Fruit fly (Drosophila melanogaster) whole organism, embryonic: ENCODE data around the gene PpD6.

ENCODE experiments used
- Blimp-1 ChIP-seq: fragments of 200-800 bp; sonication (Bioruptor generic); optimal IDR thresholded peaks from 3 replicates; lab custom pipeline; 2018; ENCODE audit warnings: missing biosample characterization, missing genetic modification characterization, mild to moderate bottlenecking, moderate library complexity, missing genetic modification reagents
- CG11247 ChIP-seq: fragments of 200-800 bp; sonication (Bioruptor generic); IDR thresholded peaks from 2 replicates; pipeline ENCODE4 v1.3.6; 2022; ENCODE audit warnings: missing biosample characterization, missing genetic modification characterization
- CG13296 ChIP-seq: fragments of 200-800 bp; sonication (Bioruptor generic); optimal IDR thresholded peaks from 3 replicates; lab custom pipeline; 2018; ENCODE audit warnings: missing biosample characterization, mild to moderate bottlenecking, missing genetic modification characterization
- CG14014 ChIP-seq: fragments of 200-800 bp; sonication (Bioruptor generic); IDR thresholded peaks from 2 replicates; pipeline ENCODE4 v1.3.6; 2022; ENCODE audit warnings: missing biosample characterization, missing genetic modification characterization
- CG17612 ChIP-seq: fragments of 200-800 bp; sonication (Bioruptor generic); IDR thresholded peaks from 2 replicates; pipeline ENCODE4 v1.3.6; 2022; ENCODE audit warnings: missing biosample characterization, missing genetic modification characterization
- CG18476 ChIP-seq: fragments of 200-800 bp; sonication (Bioruptor generic); optimal IDR thresholded peaks from 2 replicates; lab custom pipeline; 2016; ENCODE audit warnings: missing biosample characterization, mild to moderate bottlenecking, missing genetic modification characterization
- CG18619 ChIP-seq: fragments of 200-800 bp; sonication (Bioruptor generic); optimal IDR thresholded peaks from 3 replicates; lab custom pipeline; 2017; ENCODE audit warnings: missing biosample characterization, mild to moderate bottlenecking, missing genetic modification characterization
- CG18764 ChIP-seq: fragments of 200-800 bp; sonication (Bioruptor generic); optimal IDR thresholded peaks from 3 replicates; lab custom pipeline; 2016; ENCODE audit warnings: missing biosample characterization, missing genetic modification characterization
- CG31365 ChIP-seq: fragments of 200-800 bp; sonication (Bioruptor generic); optimal IDR thresholded peaks from 2 replicates; lab custom pipeline; 2018; ENCODE audit warnings: missing biosample characterization, mild to moderate bottlenecking, missing genetic modification characterization
- CG3407 ChIP-seq: fragments of 200-800 bp; sonication (Bioruptor generic); optimal IDR thresholded peaks from 2 replicates; lab custom pipeline; 2018; ENCODE audit warnings: missing biosample characterization, mild to moderate bottlenecking, missing genetic modification characterization
- CG34224 ChIP-seq: fragments of 200-800 bp; sonication (Bioruptor generic); IDR thresholded peaks from 3 replicates; pipeline ENCODE4 v1.3.6; 2022; ENCODE audit warnings: missing biosample characterization, missing genetic modification characterization; ENCODE audit not compliant: partially characterized antibody
- CG5180 ChIP-seq: fragments of 200-800 bp; sonication (Bioruptor generic); optimal IDR thresholded peaks from 3 replicates; lab custom pipeline; 2017; ENCODE audit warnings: missing biosample characterization, missing genetic modification characterization, mild to moderate bottlenecking, moderate library complexity, missing genetic modification reagents
- CG7928 ChIP-seq: fragments of 200-800 bp; sonication (Bioruptor generic); optimal IDR thresholded peaks from 2 replicates; lab custom pipeline; 2017; ENCODE audit warnings: missing biosample characterization, mild to moderate bottlenecking, missing genetic modification characterization
- CG7987 ChIP-seq: fragments of 200-800 bp; sonication (Bioruptor generic); optimal IDR thresholded peaks from 2 replicates; lab custom pipeline; 2018; ENCODE audit warnings: missing biosample characterization, mild to moderate bottlenecking, missing genetic modification characterization, moderate library complexity
- CG8290 ChIP-seq, 3 experiments: fragments of 200-800 bp; sonication (Bioruptor generic); optimal IDR thresholded peaks; 2 replicates each; lab custom pipeline; 2016 to 2019; ENCODE audit warnings: missing biosample characterization in 3 of 3, missing genetic modification characterization in 3 of 3, mild to moderate bottlenecking in 2 of 3, moderate library complexity in 1 of 3
- Kr ChIP-seq: fragments of 200-800 bp; sonication (Bioruptor generic); optimal IDR thresholded peaks from 2 replicates; lab custom pipeline; 2017; ENCODE audit warnings: missing biosample characterization, mild to moderate bottlenecking, missing genetic modification characterization
- Lim3 ChIP-seq: fragments of 200-800 bp; sonication (Bioruptor generic); IDR thresholded peaks from 2 replicates; pipeline ENCODE4 v1.3.6; 2022; ENCODE audit warnings: missing biosample characterization, missing genetic modification characterization
- NC2α ChIP-seq: fragments of 200-800 bp; sonication (Bioruptor generic); optimal IDR thresholded peaks from 2 replicates; lab custom pipeline; 2016; ENCODE audit warnings: missing biosample characterization, missing genetic modification characterization
- Poxn ChIP-seq: fragments of 200-800 bp; sonication (Bioruptor generic); IDR thresholded peaks from 2 replicates; pipeline ENCODE4 v1.3.6; 2022; ENCODE audit warnings: missing biosample characterization, missing genetic modification characterization
- Ptx1 ChIP-seq: fragments of 200-800 bp; sonication (Bioruptor generic); IDR thresholded peaks from 2 replicates; pipeline ENCODE4 v1.3.6; 2022; ENCODE audit warnings: missing biosample characterization, missing genetic modification characterization
- Trl ChIP-seq, 3 experiments: fragments of >200 bp in 2 of 3; fragments of 200-800 bp in 1 of 3; sonication (Bioruptor generic) in 1 of 3; optimal IDR thresholded peaks; 2 replicates in 1 of 3; 3 replicates in 2 of 3; lab custom pipeline; 2016 to 2017; ENCODE audit warnings: missing biosample characterization in 1 of 3, missing genetic modification characterization in 1 of 3
- Vsx1 ChIP-seq: fragments of 200-800 bp; sonication (Bioruptor generic); optimal IDR thresholded peaks from 2 replicates; lab custom pipeline; 2017; ENCODE audit warnings: missing biosample characterization, mild to moderate bottlenecking, missing genetic modification characterization, missing genetic modification reagents
- Xrp1 ChIP-seq: fragments of 200-800 bp; sonication (Bioruptor generic); IDR thresholded peaks from 2 replicates; pipeline ENCODE4 v1.3.6; 2022; ENCODE audit warnings: missing biosample characterization, missing genetic modification characterization
- ac ChIP-seq: fragments of 200-800 bp; sonication (Bioruptor generic); optimal IDR thresholded peaks from 3 replicates; lab custom pipeline; 2017; ENCODE audit warnings: missing biosample characterization, mild to moderate bottlenecking, missing genetic modification characterization
- al ChIP-seq: fragments of 200-800 bp; sonication (Bioruptor generic); IDR thresholded peaks from 2 replicates; pipeline ENCODE4 v1.3.6; 2022; ENCODE audit warnings: missing biosample characterization, missing genetic modification characterization
- bowl ChIP-seq: fragments of 200-800 bp; sonication (Bioruptor generic); IDR thresholded peaks from 2 replicates; pipeline ENCODE4 v1.3.6; 2022; ENCODE audit warnings: missing biosample characterization, missing genetic modification characterization
- bsh ChIP-seq, 2 experiments: fragments of 200-800 bp; sonication (Bioruptor generic); optimal IDR thresholded peaks; 2 replicates each; lab custom pipeline; 2017 to 2018; ENCODE audit warnings: mild to moderate bottlenecking in 2 of 2, missing biosample characterization in 2 of 2, missing genetic modification characterization in 2 of 2, moderate library complexity in 1 of 2
- chm ChIP-seq: fragments of 200-800 bp; sonication (Bioruptor generic); IDR thresholded peaks from 2 replicates; pipeline ENCODE4 v1.3.6; 2022; ENCODE audit warnings: missing biosample characterization, missing genetic modification characterization
- crol ChIP-seq: fragments of 200-800 bp; sonication (Bioruptor generic); IDR thresholded peaks from 2 replicates; pipeline ENCODE4 v1.3.6; 2022; ENCODE audit warnings: missing biosample characterization, missing genetic modification characterization
- crp ChIP-seq, 2 experiments: fragments of 200-800 bp; sonication (Bioruptor generic); optimal IDR thresholded peaks; 2 replicates in 1 of 2; 3 replicates in 1 of 2; lab custom pipeline; 2017; ENCODE audit warnings: missing biosample characterization in 2 of 2, missing genetic modification characterization in 2 of 2, mild to moderate bottlenecking in 1 of 2, moderate library complexity in 1 of 2
- disco-r ChIP-seq: fragments of 200-800 bp; sonication (Bioruptor generic); optimal IDR thresholded peaks from 2 replicates; lab custom pipeline; 2016; ENCODE audit warnings: missing biosample characterization, missing genetic modification characterization
- en ChIP-seq: fragments of 200-800 bp; sonication (Bioruptor generic); optimal IDR thresholded peaks from 2 replicates; lab custom pipeline; 2016; ENCODE audit warnings: missing biosample characterization, missing genetic modification characterization
- eyg ChIP-seq: fragments of 200-800 bp; sonication (Bioruptor generic); optimal IDR thresholded peaks from 3 replicates; lab custom pipeline; 2016; ENCODE audit warnings: missing biosample characterization, missing genetic modification characterization
- gem ChIP-seq: fragments of 200-800 bp; sonication (Bioruptor generic); optimal IDR thresholded peaks from 2 replicates; lab custom pipeline; 2019; ENCODE audit warnings: missing biosample characterization, mild to moderate bottlenecking, missing genetic modification characterization, moderate library complexity
- insv ChIP-seq, 2 experiments: fragments of 200-800 bp; sonication (Bioruptor generic); optimal IDR thresholded peaks; 3 replicates each; lab custom pipeline; 2016 to 2018; ENCODE audit warnings: missing biosample characterization in 2 of 2, missing genetic modification characterization in 2 of 2
- kah ChIP-seq: fragments of 200-800 bp; sonication (Bioruptor generic); optimal IDR thresholded peaks from 2 replicates; lab custom pipeline; 2018; ENCODE audit warnings: missing biosample characterization, mild to moderate bottlenecking, missing genetic modification characterization
- repo ChIP-seq: fragments of 200-800 bp; sonication (Bioruptor generic); optimal IDR thresholded peaks from 2 replicates; lab custom pipeline; 2016; ENCODE audit warnings: missing biosample characterization, missing genetic modification characterization
- run ChIP-seq: fragments of 200-800 bp; sonication (Bioruptor generic); optimal IDR thresholded peaks from 3 replicates; lab custom pipeline; 2018; ENCODE audit warnings: missing biosample characterization, mild to moderate bottlenecking, missing genetic modification characterization
- schlank ChIP-seq: fragments of 200-800 bp; sonication (Bioruptor generic); optimal IDR thresholded peaks from 2 replicates; lab custom pipeline; 2018; ENCODE audit warnings: missing biosample characterization, mild to moderate bottlenecking, missing genetic modification characterization
- slbo ChIP-seq: fragments of 200-800 bp; sonication (Bioruptor generic); IDR thresholded peaks from 2 replicates; pipeline ENCODE4 v1.3.6; 2022; ENCODE audit warnings: missing biosample characterization, missing genetic modification characterization
- ssp ChIP-seq: fragments of 200-800 bp; sonication (Bioruptor generic); IDR thresholded peaks from 2 replicates; pipeline ENCODE4 v1.3.6; 2022; ENCODE audit warnings: missing biosample characterization, missing genetic modification characterization
- stwl ChIP-seq: fragments of 200-800 bp; sonication (Bioruptor generic); optimal IDR thresholded peaks from 3 replicates; lab custom pipeline; 2018; ENCODE audit warnings: missing biosample characterization, mild to moderate bottlenecking, missing genetic modification characterization, moderate library complexity
- tx ChIP-seq: fragments of 200-800 bp; sonication (Bioruptor generic); optimal IDR thresholded peaks from 2 replicates; lab custom pipeline; 2016; ENCODE audit warnings: missing biosample characterization, missing genetic modification characterization
- zfh1 ChIP-seq: fragments of 200-800 bp; sonication (Bioruptor generic); IDR thresholded peaks from 3 replicates; pipeline ENCODE4 v1.3.6; 2022; ENCODE audit warnings: missing biosample characterization, missing genetic modification characterization

Gene PpD6

DNA sequence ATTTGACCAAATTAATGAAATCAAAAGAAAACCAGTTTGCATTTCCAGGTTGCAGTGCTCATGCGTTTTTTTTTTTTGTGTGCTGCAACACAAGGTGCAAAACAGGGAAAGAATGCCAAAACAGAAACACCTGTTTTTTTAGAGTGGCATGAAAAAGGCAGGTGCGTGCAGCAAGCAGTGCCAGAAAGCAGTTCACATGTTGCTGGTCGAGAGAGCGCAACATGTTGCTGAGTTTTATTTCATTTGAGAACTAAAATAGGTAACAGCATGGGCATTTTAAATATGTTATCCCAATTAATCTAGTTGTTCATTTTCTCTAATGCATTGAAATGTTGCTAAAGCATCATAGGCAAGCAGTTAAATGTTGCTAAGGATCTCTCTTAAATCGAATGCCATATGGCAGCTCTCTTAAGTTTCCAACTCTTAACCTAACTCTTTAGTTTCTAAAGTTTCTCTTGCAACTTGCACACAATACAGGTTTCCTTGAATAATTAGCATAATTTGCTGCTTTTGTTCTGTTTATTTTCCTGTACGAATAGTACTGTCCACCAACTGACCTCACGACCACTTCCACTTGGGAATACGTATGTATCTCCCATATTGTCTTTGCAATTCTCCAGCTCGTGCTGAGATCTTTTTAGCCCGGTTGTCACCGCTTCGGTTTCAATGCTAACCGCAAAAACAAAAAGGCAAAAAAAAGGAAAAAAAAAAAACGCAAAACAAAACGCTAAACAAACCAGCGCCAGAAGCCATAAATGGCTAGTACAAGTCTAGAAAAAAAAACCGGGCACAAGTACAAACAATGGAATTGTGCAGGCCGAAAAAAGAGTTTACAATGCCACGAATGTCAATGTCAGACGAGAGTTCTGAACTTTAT is 14.3 kb upstream of the PpD6 start (continued):
- TF ChIP-seq CG31365 = peak; percentile 97
- no peak for TF ChIP-seq Ptx1
- no peak for TF ChIP-seq CG7928 (GFP tag; lab: Kevin White, UChicago)
- TF ChIP-seq crp (GFP tag; optimal IDR thresholded peaks at IDR 0.05; lab: Kevin White, UChicago) = no peak
- no peak for TF ChIP-seq en (GFP tag; lab: Kevin White, UChicago)
- no peak for TF ChIP-seq CG18476 (GFP tag; lab: Kevin White, UChicago)
- TF ChIP-seq CG17612 (GFP tag; lab: Robert Waterston, UW) = no peak
- no peak for TF ChIP-seq gem (tag; lab: Kevin White, UChicago)
- TF ChIP-seq tx (GFP tag; lab: Kevin White, UChicago) = no peak
- no peak for TF ChIP-seq CG34224
- TF ChIP-seq Kr (GFP tag; lab: Kevin White, UChicago) = no peak
- no peak for TF ChIP-seq NC2α (GFP tag; lab: Kevin White, UChicago)
- TF ChIP-seq bowl = no peak
- no peak for TF ChIP-seq CG8290 (GFP tag; optimal IDR thresholded peaks at IDR 0.05; lab: Kevin White, UChicago)
- TF ChIP-seq CG8290 (tag; optimal IDR thresholded peaks at IDR 0.05; lab: Kevin White, UChicago) = no peak
- no peak for TF ChIP-seq slbo (GFP tag; lab: Robert Waterston, UW)
- TF ChIP-seq bsh (GFP tag; optimal IDR thresholded peaks at IDR 0.05; lab: Kevin White, UChicago) = peak in 1 of 2 experiments; percentile 46
- TF ChIP-seq run (tag; lab: Kevin White, UChicago) = no peak
- TF ChIP-seq CG18619 = no peak
- no peak for TF ChIP-seq CG13296 (GFP tag; lab: Kevin White, UChicago)
- TF ChIP-seq al (GFP tag; lab: Robert Waterston, UW) = no peak
- TF ChIP-seq crol (GFP tag; lab: Robert Waterston, UW) = no peak
- no peak for TF ChIP-seq ssp
- peak; percentile 42 for TF ChIP-seq kah
- no peak for TF ChIP-seq CG18764 (GFP tag; lab: Kevin White, UChicago)
- TF ChIP-seq CG5180 (GFP tag; lab: Kevin White, UChicago) = no peak
- no peak for TF ChIP-seq CG11247 (GFP tag; lab: Robert Waterston, UW)
- TF ChIP-seq Poxn (GFP tag; lab: Robert Waterston, UW) = no peak
- no peak for TF ChIP-seq Xrp1
- TF ChIP-seq disco-r (GFP tag; lab: Kevin White, UChicago) = no peak
- no peak for TF ChIP-seq chm (GFP tag; lab: Robert Waterston, UW)
- peak; percentile 72 to 79 for TF ChIP-seq Trl (optimal IDR thresholded peaks at IDR 0.05; lab: Kevin White, UChicago)
- no peak for TF ChIP-seq Trl (GFP tag; optimal IDR thresholded peaks at IDR 0.05; lab: Kevin White, UChicago)
- TF ChIP-seq stwl (tag; lab: Kevin White, UChicago) = peak; percentile 47
- TF ChIP-seq eyg (GFP tag; lab: Kevin White, UChicago) = no peak
- TF ChIP-seq CG3407 (GFP tag; lab: Kevin White, UChicago) = no peak
- no peak for TF ChIP-seq insv (GFP tag; optimal IDR thresholded peaks at IDR 0.05; lab: Kevin White, UChicago)
- no peak for TF ChIP-seq Vsx1
- TF ChIP-seq zfh1 (GFP tag; lab: Robert Waterston, UW) = no peak
- TF ChIP-seq CG14014 (GFP tag; lab: Robert Waterston, UW) = no peak
- no peak for TF ChIP-seq schlank (tag; lab: Kevin White, UChicago)
- no peak for TF ChIP-seq Lim3
- no peak for TF ChIP-seq Blimp-1 (GFP tag; lab: Kevin White, UChicago)
- TF ChIP-seq CG7987 = no peak
- TF ChIP-seq ac (GFP tag; lab: Kevin White, UChicago) = peak; percentile 71
- TF ChIP-seq repo (GFP tag; lab: Kevin White, UChicago) = no peak
- TF ChIP-seq, all 482 proteins: peak for 22
